Worm (Caenorhabditis elegans) whole organism, L3 larva: ENCODE measurements around the gene hlh-33.
A peak's percentile ranks its signal among the peaks of the same experiment; 100 is the strongest.

Source experiments
- R02D3.7 ChIP-seq: fragments of 150-350 bp; optimal IDR thresholded peaks from 2 replicates; lab custom pipeline; 2014; ENCODE audit warnings: missing biosample characterization, missing genetic modification characterization
- ZK546.5 ChIP-seq: sonication (generic microtip); optimal IDR thresholded peaks from 2 replicates; lab custom pipeline; 2017; ENCODE audit warnings: missing biosample characterization, missing genetic modification characterization
- ama-1 ChIP-seq: fragments of 150-350 bp; optimal IDR thresholded peaks from 2 replicates; lab custom pipeline; 2018
- ceh-16 ChIP-seq: sonication (generic microtip); optimal IDR thresholded peaks from 2 replicates; lab custom pipeline; 2017; ENCODE audit warnings: missing biosample characterization, missing genetic modification characterization
- ceh-28 ChIP-seq: fragments of 150-350 bp; optimal IDR thresholded peaks from 2 replicates; lab custom pipeline; 2014; ENCODE audit warnings: missing biosample characterization, missing genetic modification reagents, missing genetic modification characterization
- ceh-82 ChIP-seq: fragments of 150-350 bp; optimal IDR thresholded peaks from 2 replicates; lab custom pipeline; 2014; ENCODE audit warnings: missing biosample characterization, missing genetic modification characterization
- daf-12 ChIP-seq: fragments of 150-350 bp; optimal IDR thresholded peaks from 2 replicates; lab custom pipeline; 2014; ENCODE audit warnings: missing biosample characterization, missing genetic modification reagents, missing genetic modification characterization
- elt-1 ChIP-seq: fragments of 150-350 bp; optimal IDR thresholded peaks from 2 replicates; lab custom pipeline; 2014; ENCODE audit warnings: missing biosample characterization, missing genetic modification characterization
- elt-2 ChIP-seq: sonication (generic microtip); optimal IDR thresholded peaks from 2 replicates; lab custom pipeline; 2016; ENCODE audit warnings: missing genetic modification reagents, mild to moderate bottlenecking, missing genetic modification characterization, missing compliant biosample characterization
- eor-1 ChIP-seq, 2 experiments: fragments of 150-350 bp; optimal IDR thresholded peaks; 2 replicates each; lab custom pipeline; 2014 to 2018; ENCODE audit warnings: missing biosample characterization in 2 of 2, missing genetic modification characterization in 2 of 2
- fkh-10 ChIP-seq: sonication (generic microtip); optimal IDR thresholded peaks from 2 replicates; lab custom pipeline; 2017; ENCODE audit warnings: missing biosample characterization, missing genetic modification reagents, missing genetic modification characterization
- fkh-2 ChIP-seq: fragments of 150-350 bp; optimal IDR thresholded peaks from 2 replicates; lab custom pipeline; 2014; ENCODE audit warnings: missing biosample characterization, missing genetic modification reagents, missing genetic modification characterization
- fos-1 ChIP-seq: fragments of 150-350 bp; optimal IDR thresholded peaks from 2 replicates; lab custom pipeline; 2014; ENCODE audit warnings: missing biosample characterization, missing genetic modification characterization
- hmg-11 ChIP-seq: sonication (generic microtip); optimal IDR thresholded peaks from 2 replicates; lab custom pipeline; 2016; ENCODE audit warnings: missing genetic modification characterization, missing compliant biosample characterization
- lin-39 ChIP-seq: fragments of 150-350 bp; optimal IDR thresholded peaks from 2 replicates; lab custom pipeline; 2018; ENCODE audit warnings: missing biosample characterization, missing genetic modification reagents, missing genetic modification characterization
- mml-1 ChIP-seq: fragments of 150-350 bp; sonication (generic microtip); optimal IDR thresholded peaks from 3 replicates; lab custom pipeline; 2014; ENCODE audit warnings: missing biosample characterization, missing genetic modification characterization
- nfya-1 ChIP-seq: sonication (generic microtip); optimal IDR thresholded peaks from 2 replicates; lab custom pipeline; 2017; ENCODE audit warnings: missing genetic modification characterization, mild to moderate bottlenecking, missing compliant biosample characterization, antibody characterized with exemption, moderate library complexity; ENCODE audit not compliant: insufficient read depth
- nhr-11 ChIP-seq: fragments of 150-350 bp; optimal IDR thresholded peaks from 2 replicates; lab custom pipeline; 2014; ENCODE audit warnings: missing biosample characterization, missing genetic modification characterization
- nhr-12 ChIP-seq: fragments of 150-350 bp; optimal IDR thresholded peaks from 2 replicates; lab custom pipeline; 2014; ENCODE audit warnings: missing biosample characterization, missing genetic modification characterization
- nhr-23 ChIP-seq: fragments of 150-350 bp; optimal IDR thresholded peaks from 2 replicates; lab custom pipeline; 2014; ENCODE audit warnings: missing biosample characterization, missing genetic modification reagents, missing genetic modification characterization
- nhr-25 ChIP-seq: sonication (generic microtip); optimal IDR thresholded peaks from 2 replicates; lab custom pipeline; 2017; ENCODE audit warnings: missing biosample characterization, missing genetic modification characterization
- nhr-28 ChIP-seq: fragments of 150-350 bp; optimal IDR thresholded peaks from 2 replicates; lab custom pipeline; 2014; ENCODE audit warnings: missing biosample characterization, missing genetic modification characterization
- nhr-43 ChIP-seq: sonication (generic microtip); optimal IDR thresholded peaks from 2 replicates; lab custom pipeline; 2016; ENCODE audit warnings: mild to moderate bottlenecking, missing genetic modification characterization, missing compliant biosample characterization; ENCODE audit not compliant: poor library complexity, severe bottlenecking
- nhr-67 ChIP-seq: fragments of 150-350 bp; optimal IDR thresholded peaks from 2 replicates; lab custom pipeline; 2014; ENCODE audit warnings: missing biosample characterization, missing genetic modification characterization
- nhr-76 ChIP-seq: fragments of 150-350 bp; sonication (generic microtip); optimal IDR thresholded peaks from 5 replicates; lab custom pipeline; 2014; ENCODE audit warnings: missing biosample characterization, missing genetic modification characterization
- nhr-77 ChIP-seq: fragments of 150-350 bp; optimal IDR thresholded peaks from 2 replicates; lab custom pipeline; 2014; ENCODE audit warnings: missing biosample characterization, missing genetic modification characterization
- pqm-1 ChIP-seq: fragments of 150-350 bp; optimal IDR thresholded peaks from 2 replicates; lab custom pipeline; 2017; ENCODE audit warnings: missing biosample characterization, missing genetic modification characterization, inconsistent platforms
- skn-1 ChIP-seq: fragments of 150-350 bp; optimal IDR thresholded peaks from 2 replicates; lab custom pipeline; 2014; ENCODE audit warnings: missing biosample characterization, missing genetic modification characterization
- snpc-4 ChIP-seq: fragments of 150-350 bp; optimal IDR thresholded peaks from 2 replicates; lab custom pipeline; 2014; ENCODE audit warnings: missing biosample characterization, missing genetic modification characterization
- tbx-2 ChIP-seq: sonication (generic microtip); optimal IDR thresholded peaks from 2 replicates; lab custom pipeline; 2016; ENCODE audit warnings: mild to moderate bottlenecking, missing genetic modification characterization, missing compliant biosample characterization
- unc-39 ChIP-seq: sonication (generic microtip); optimal IDR thresholded peaks from 4 replicates; lab custom pipeline; 2017; ENCODE audit warnings: missing biosample characterization, missing genetic modification characterization
- unc-62 ChIP-seq: fragments of 150-350 bp; sonication (generic microtip); optimal IDR thresholded peaks from 4 replicates; lab custom pipeline; 2014; ENCODE audit warnings: missing biosample characterization, missing genetic modification reagents, missing genetic modification characterization
- zag-1 ChIP-seq: fragments of 150-350 bp; optimal IDR thresholded peaks from 2 replicates; lab custom pipeline; 2014; ENCODE audit warnings: missing biosample characterization, missing genetic modification characterization
- ztf-11 ChIP-seq: fragments of 150-350 bp; optimal IDR thresholded peaks from 2 replicates; lab custom pipeline; 2014; ENCODE audit warnings: missing biosample characterization, missing genetic modification characterization
- ztf-4 ChIP-seq: fragments of 150-350 bp; optimal IDR thresholded peaks from 2 replicates; lab custom pipeline; 2014; ENCODE audit warnings: missing biosample characterization, missing genetic modification characterization

Gene hlh-33

ce11 chrIII:1855092-1855491, at the start of gene hlh-33:
Gene hlh-33, plus strand, starts transcription at chrIII:1855392.
- TF ChIP-seq R02D3.7 (tag; lab: Kevin White, UChicago) (no peak), nfya-1 (tag; lab: Kevin White, UChicago) (no peak), eor-1 (tag; optimal IDR thresholded peaks at IDR 0.05; lab: Kevin White, UChicago) (no peak), nhr-77 (no peak)
- TF ChIP-seq, all 47 proteins: peak for 0

ce11 chrIII:1805415-1806008, 49.7 kb upstream of the hlh-33 start:
- TF ChIP-seq ceh-28 (tag; lab: Kevin White, UChicago) (peak; percentile 99), nhr-11 (tag; lab: Kevin White, UChicago) (no peak)

ce11 chrIII:1806183-1806798, 48.9 kb upstream of the hlh-33 start:
- TF ChIP-seq nhr-25 (tag; lab: Kevin White, UChicago) (no peak), ceh-28 (tag; lab: Kevin White, UChicago) (peak; percentile 92), nhr-67 (no peak)

ce11 chrIII:1807297-1807935, 47.8 kb upstream of the hlh-33 start:
- peak; percentile 100 for TF ChIP-seq ceh-28 (tag; lab: Kevin White, UChicago)

ce11 chrIII:1814285-1814684, 40.9 kb upstream of the hlh-33 start:
- no peak for TF ChIP-seq fkh-2 (tag; lab: Kevin White, UChicago)
- no peak for TF ChIP-seq nhr-11 (tag; lab: Kevin White, UChicago)
- no peak for TF ChIP-seq nfya-1 (tag; lab: Kevin White, UChicago)
- TF ChIP-seq skn-1, result no peak
- TF ChIP-seq ama-1 (lab: Kevin White, UChicago), result no peak
- TF ChIP-seq pqm-1 (tag; lab: Kevin White, UChicago), result no peak
- no peak for TF ChIP-seq nhr-28 (tag; lab: Kevin White, UChicago)
- TF ChIP-seq nhr-67, result no peak
- TF ChIP-seq eor-1 (tag; optimal IDR thresholded peaks at IDR 0.05; lab: Kevin White, UChicago), result no peak
- no peak for TF ChIP-seq fos-1 (tag; lab: Kevin White, UChicago)
- TF ChIP-seq, all 47 proteins: peak for 0

- no peak for TF ChIP-seq nfya-1 (tag; lab: Kevin White, UChicago)
- peak; percentile 8 for TF ChIP-seq nhr-25 (tag; lab: Kevin White, UChicago)
- peak; percentile 97 for TF ChIP-seq elt-1
- TF ChIP-seq nhr-23 (tag; lab: Kevin White, UChicago), result peak; percentile 33
These were observed 37.1 kb upstream of the hlh-33 start, which contains the start of gene clp-4 for ce11 chrIII:1818001-1818655. Gene clp-4, minus strand, starts transcription at chrIII:1818323.

- TF ChIP-seq nhr-23 (tag; lab: Kevin White, UChicago), result no peak
- TF ChIP-seq nhr-28 (tag; lab: Kevin White, UChicago), result no peak
- no peak for TF ChIP-seq nhr-43 (tag; lab: Kevin White, UChicago)
- no peak for TF ChIP-seq ztf-11
- peak; percentile 65 for TF ChIP-seq hmg-11 (tag; lab: Kevin White, UChicago)
- no peak for TF ChIP-seq tbx-2
- TF ChIP-seq snpc-4, result peak; percentile 41
- TF ChIP-seq daf-12 (tag; lab: Kevin White, UChicago), result no peak
- TF ChIP-seq nfya-1 (tag; lab: Kevin White, UChicago), result peak; percentile 60
- TF ChIP-seq nhr-11 (tag; lab: Kevin White, UChicago), result no peak
- TF ChIP-seq nhr-12 (tag; lab: Kevin White, UChicago), result no peak
- TF ChIP-seq pqm-1 (tag; lab: Kevin White, UChicago), result no peak
- no peak for TF ChIP-seq ZK546.5 (tag; lab: Kevin White, UChicago)
- TF ChIP-seq R02D3.7 (tag; lab: Kevin White, UChicago), result no peak
- TF ChIP-seq unc-39 (tag; lab: Kevin White, UChicago), result no peak
- no peak for TF ChIP-seq nhr-76
- no peak for TF ChIP-seq fos-1 (tag; lab: Kevin White, UChicago)
- TF ChIP-seq elt-2 (tag; lab: Kevin White, UChicago), result no peak
- peak; percentile 35 for TF ChIP-seq lin-39 (tag; lab: Kevin White, UChicago)
- no peak for TF ChIP-seq fkh-10 (GFP tag; lab: Kevin White, UChicago)
- no peak for TF ChIP-seq ceh-82 (tag; lab: Kevin White, UChicago)
- no peak for TF ChIP-seq ztf-4
- TF ChIP-seq unc-62 (GFP tag; lab: Kevin White, UChicago), result no peak
- TF ChIP-seq mml-1 (tag; lab: Kevin White, UChicago), result no peak
- no peak for TF ChIP-seq zag-1 (tag; lab: Kevin White, UChicago)
- no peak for TF ChIP-seq ceh-16 (tag; lab: Kevin White, UChicago)
- peak; percentile 22 for TF ChIP-seq elt-1
These were observed 36.1 kb upstream of the hlh-33 start for ce11 chrIII:1819049-1819597.
